Worm (Caenorhabditis elegans) whole organism, L1 larva: Measurements from ENCODE around the gene Y57G11C.8.

Experiments used
- alr-1 ChIP-seq: fragments of 200-800 bp; sonication (Bioruptor generic); optimal IDR thresholded peaks from 2 replicates; lab custom pipeline; 2018; ENCODE audit warnings: borderline replicate concordance, mild to moderate bottlenecking, missing genetic modification characterization, missing compliant biosample characterization
- ama-1 ChIP-seq: fragments of 150-350 bp; optimal IDR thresholded peaks from 2 replicates; lab custom pipeline; 2014
- elt-3 ChIP-seq, 6 experiments: fragments of 150-350 bp in 1 of 6; sonication (generic microtip); optimal IDR thresholded peaks; 2 replicates each; lab custom pipeline; 2017 to 2018; ENCODE audit warnings: missing biosample characterization in 6 of 6, missing genetic modification characterization in 6 of 6, inconsistent platforms in 1 of 6
- ets-5 ChIP-seq: fragments of 200-800 bp; sonication (Bioruptor generic); IDR thresholded peaks from 2 replicates; pipeline ENCODE4 v1.3.6; 2022; ENCODE audit warnings: missing genetic modification characterization, missing compliant biosample characterization
- hlh-17 ChIP-seq: fragments of 200-800 bp; sonication (Bioruptor generic); optimal IDR thresholded peaks from 2 replicates; lab custom pipeline; 2018; ENCODE audit warnings: missing genetic modification characterization, mild to moderate bottlenecking, missing compliant biosample characterization, moderate library complexity, borderline replicate concordance
- lin-35 ChIP-seq, 2 experiments: fragments of 150-350 bp; optimal IDR thresholded peaks; 2 replicates each; lab custom pipeline; 2014; ENCODE audit warnings: missing biosample characterization in 2 of 2, missing genetic modification characterization in 2 of 2, missing genetic modification reagents in 2 of 2
- lin-39 ChIP-seq: fragments of 150-350 bp; optimal IDR thresholded peaks from 2 replicates; lab custom pipeline; 2014; ENCODE audit warnings: missing biosample characterization, missing genetic modification reagents, missing genetic modification characterization
- nhr-76 ChIP-seq: sonication (generic microtip); optimal IDR thresholded peaks from 2 replicates; lab custom pipeline; 2017; ENCODE audit warnings: missing biosample characterization, missing genetic modification characterization
- snpc-4 ChIP-seq: fragments of 150-350 bp; optimal IDR thresholded peaks from 2 replicates; lab custom pipeline; 2014; ENCODE audit warnings: missing biosample characterization, missing genetic modification characterization
- sox-4 ChIP-seq: sonication (generic microtip); optimal IDR thresholded peaks from 2 replicates; lab custom pipeline; 2016; ENCODE audit warnings: missing genetic modification characterization, missing compliant biosample characterization
- unc-62 ChIP-seq: fragments of 150-350 bp; optimal IDR thresholded peaks from 2 replicates; lab custom pipeline; 2014; ENCODE audit warnings: missing biosample characterization, missing genetic modification reagents, missing genetic modification characterization
- vab-15 ChIP-seq: sonication (generic microtip); optimal IDR thresholded peaks from 2 replicates; lab custom pipeline; 2017; ENCODE audit warnings: missing genotype, mild to moderate bottlenecking, missing genetic modification characterization, missing compliant biosample characterization
- zag-1 ChIP-seq: fragments of 150-350 bp; optimal IDR thresholded peaks from 2 replicates; lab custom pipeline; 2014; ENCODE audit warnings: missing biosample characterization, missing genetic modification characterization
- ztf-4 ChIP-seq: fragments of 150-350 bp; optimal IDR thresholded peaks from 2 replicates; lab custom pipeline; 2014; ENCODE audit warnings: missing biosample characterization, missing genetic modification characterization

DNA sequence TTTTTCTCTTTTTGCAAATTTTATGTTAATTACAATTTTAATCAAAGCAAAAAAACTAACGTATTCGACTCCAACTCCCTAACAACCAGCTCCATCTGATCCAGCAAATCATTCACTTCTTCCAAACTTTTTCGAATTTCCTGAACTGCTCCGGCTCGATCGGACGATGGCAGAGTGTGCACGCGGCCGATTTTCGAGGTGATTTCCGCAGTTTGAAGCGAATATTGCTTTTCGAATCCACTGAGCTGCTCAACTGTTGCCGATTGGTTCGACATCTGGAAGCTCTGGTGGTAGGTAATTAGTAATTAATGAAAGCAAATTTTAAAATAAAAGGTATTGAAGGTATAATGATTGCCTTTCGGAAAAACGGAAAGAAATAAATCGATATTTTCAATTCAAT is 15.3 kb upstream of the Y57G11C.8 start, which contains the start of gene vti-1:
- no peak for TF ChIP-seq lin-35 (GFP tag; optimal IDR thresholded peaks at IDR 0.05; lab: Kevin White, UChicago)
- TF ChIP-seq sox-4, result no peak
- no peak for TF ChIP-seq ets-5 (GFP tag; lab: Robert Waterston, UW)
- no peak for TF ChIP-seq unc-62 (GFP tag; lab: Kevin White, UChicago)
- TF ChIP-seq elt-3 (tag; optimal IDR thresholded peaks at IDR 0.05; lab: Kevin White, UChicago), result no peak
- no peak for TF ChIP-seq snpc-4
- TF ChIP-seq nhr-76 (tag; lab: Kevin White, UChicago), result no peak
- no peak for TF ChIP-seq ztf-4
- no peak for TF ChIP-seq ama-1 (lab: Kevin White, UChicago)
- TF ChIP-seq hlh-17, result no peak
- TF ChIP-seq alr-1 (tag; lab: Kevin White, UChicago), result no peak
- TF ChIP-seq lin-39, result no peak
- TF ChIP-seq zag-1, result no peak
- no peak for TF ChIP-seq vab-15 (tag; lab: Kevin White, UChicago)
